Comparison of ENCODE assay signal across 4 fruit fly cellular contexts in the genomic region with DNA sequence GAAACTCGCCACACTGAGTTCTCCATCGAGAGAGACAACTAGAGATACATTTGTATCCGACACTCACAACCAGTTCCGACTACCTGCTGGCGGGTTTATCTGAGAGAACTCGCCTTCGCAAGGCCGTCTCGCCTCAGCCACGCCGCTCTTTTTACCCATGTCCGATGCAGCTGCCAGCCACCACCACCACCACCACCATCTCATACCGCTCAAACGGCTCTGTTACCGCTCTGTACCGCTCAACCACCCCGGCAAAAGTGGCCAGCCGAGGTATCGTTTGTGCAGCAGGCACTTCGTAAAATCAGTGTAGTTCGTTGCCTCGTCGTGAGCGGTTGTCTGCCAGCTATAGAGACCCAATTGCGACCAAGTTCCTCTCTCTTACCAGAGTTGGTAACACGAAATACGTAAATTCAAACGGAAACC.
TF ChIP-seq lines count a peak whose summit lies in the region.

A gene (plus strand): TSS at position 302 of the 423 bp plus-strand sequence.

TF ChIP-seq in whole organism, adult, 20 proteins besides CTCF, POLR2A, EP300 and RAD21 (continued from another document):
- no peak for TF ChIP-seq CG11617 (GFP tag; optimal IDR thresholded peaks at IDR 0.05; lab: Kevin White, UChicago)
- TF ChIP-seq Hr96 (GFP tag; optimal IDR thresholded peaks at IDR 0.05; lab: Kevin White, UChicago), result peak; percentile 32
- TF ChIP-seq Mnt (GFP tag; optimal IDR thresholded peaks at IDR 0.05; lab: Kevin White, UChicago), result no peak

TF ChIP-seq in whole organism, embryonic, 481 proteins besides CTCF, POLR2A, EP300 and RAD21 (continued from another document and continues in another):
- peak; percentile 51 for TF ChIP-seq CG11398 (GFP tag; optimal IDR thresholded peaks at IDR 0.05; lab: Kevin White, UChicago)
- no peak for TF ChIP-seq CG3065 (GFP tag; optimal IDR thresholded peaks at IDR 0.05; lab: Kevin White, UChicago)
- no peak for TF ChIP-seq ap (GFP tag; IDR thresholded peaks at IDR 0.05; lab: Robert Waterston, UW)
- peak in 1 of 2 experiments; percentile 64 for TF ChIP-seq Eip74EF (GFP tag; optimal IDR thresholded peaks at IDR 0.05; lab: Kevin White, UChicago)
- no peak for TF ChIP-seq trh (GFP tag; optimal IDR thresholded peaks at IDR 0.05; lab: Kevin White, UChicago)
- peak; percentile 46 for TF ChIP-seq HmgZ (tag; optimal IDR thresholded peaks at IDR 0.05; lab: Kevin White, UChicago)
- peak; percentile 14; the same call in 1 of the 3 replicates for TF ChIP-seq row (GFP tag; IDR thresholded peaks at IDR 0.05; lab: Robert Waterston, UW)
- no peak for TF ChIP-seq prd (optimal IDR thresholded peaks at IDR 0.05; lab: Kevin White, UChicago)
- 0 out of 3 replicates have a peak, but pooled peaks have one; percentile 20 for TF ChIP-seq prd (GFP tag; IDR thresholded peaks at IDR 0.05; lab: Robert Waterston, UW)
- peak in 1 of 2 experiments; percentile 22 for TF ChIP-seq crp (GFP tag; optimal IDR thresholded peaks at IDR 0.05; lab: Kevin White, UChicago)
- TF ChIP-seq fd64A (GFP tag; optimal IDR thresholded peaks at IDR 0.05; lab: Kevin White, UChicago), result peak; percentile 35
- 0 out of 2 replicates have a peak, but pooled peaks have one; percentile 60 for TF ChIP-seq bowl (GFP tag; IDR thresholded peaks at IDR 0.05; lab: Robert Waterston, UW)
- TF ChIP-seq CG17385 (GFP tag; optimal IDR thresholded peaks at IDR 0.05; lab: Kevin White, UChicago), result peak; percentile 51
- TF ChIP-seq Doc3 (GFP tag; IDR thresholded peaks at IDR 0.05; lab: Robert Waterston, UW; ENCODE audit: partially characterized antibody), result 0 out of 3 replicates have a peak, but pooled peaks have one; percentile 11
- TF ChIP-seq Abd-B (GFP tag; optimal IDR thresholded peaks at IDR 0.05; lab: Kevin White, UChicago), result no peak
- peak in 1 of 2 experiments; percentile 20 for TF ChIP-seq Hr78 (GFP tag; optimal IDR thresholded peaks at IDR 0.05; lab: Kevin White, UChicago)
- TF ChIP-seq CG5245 (GFP tag; optimal IDR thresholded peaks at IDR 0.05; lab: Kevin White, UChicago), result peak; percentile 48
- peak; percentile 47 for TF ChIP-seq wek (GFP tag; optimal IDR thresholded peaks at IDR 0.05; lab: Kevin White, UChicago)
- no peak for TF ChIP-seq CG30431 (GFP tag; optimal IDR thresholded peaks at IDR 0.05; lab: Kevin White, UChicago)
- peak; percentile 3 for TF ChIP-seq nom (GFP tag; optimal IDR thresholded peaks at IDR 0.05; lab: Kevin White, UChicago)
- TF ChIP-seq insv (GFP tag; optimal IDR thresholded peaks at IDR 0.05; lab: Kevin White, UChicago), result peak in 1 of 2 experiments; percentile 61
- TF ChIP-seq Med (GFP tag; lab: Kevin White, UChicago), result peak; percentile 95
- 0 out of 3 replicates have a peak, but pooled peaks have one; percentile 15 for TF ChIP-seq CG14050 (GFP tag; IDR thresholded peaks at IDR 0.05; lab: Robert Waterston, UW)
- TF ChIP-seq gcm (GFP tag; optimal IDR thresholded peaks at IDR 0.05; lab: Kevin White, UChicago), result peak; percentile 47
- peak; percentile 19 for TF ChIP-seq CG6813 (GFP tag; optimal IDR thresholded peaks at IDR 0.05; lab: Kevin White, UChicago)
- peak; percentile 74 for TF ChIP-seq ftz-f1 (GFP tag; optimal IDR thresholded peaks at IDR 0.05; lab: Kevin White, UChicago)
- TF ChIP-seq CG2199 (GFP tag; IDR thresholded peaks at IDR 0.05; lab: Robert Waterston, UW), result peak; percentile 85
- peak; percentile 44 for TF ChIP-seq CG7987 (GFP tag; optimal IDR thresholded peaks at IDR 0.05; lab: Kevin White, UChicago)
- TF ChIP-seq eyg (GFP tag; optimal IDR thresholded peaks at IDR 0.05; lab: Kevin White, UChicago), result no peak
- peak; percentile 36 for TF ChIP-seq CG11504 (tag; optimal IDR thresholded peaks at IDR 0.05; lab: Kevin White, UChicago)
- TF ChIP-seq B-H2 (GFP tag; optimal IDR thresholded peaks at IDR 0.05; lab: Kevin White, UChicago), result peak; percentile 41
- no peak for TF ChIP-seq fu2 (GFP tag; optimal IDR thresholded peaks at IDR 0.05; lab: Kevin White, UChicago)
- no peak for TF ChIP-seq Ptx1 (GFP tag; IDR thresholded peaks at IDR 0.05; lab: Robert Waterston, UW)
- TF ChIP-seq Rfx (GFP tag; IDR thresholded peaks at IDR 0.05; lab: Robert Waterston, UW), result peak; percentile 38; the same call in 1 of the 2 replicates
- TF ChIP-seq twi (tag; optimal IDR thresholded peaks at IDR 0.05; lab: Kevin White, UChicago), result peak; percentile 39
- TF ChIP-seq slp2 (GFP tag; optimal IDR thresholded peaks at IDR 0.05; lab: Kevin White, UChicago), result no peak
- TF ChIP-seq NK7.1 (GFP tag; optimal IDR thresholded peaks at IDR 0.05; lab: Kevin White, UChicago), result peak; percentile 35
- TF ChIP-seq CG2202 (tag; optimal IDR thresholded peaks at IDR 0.05; lab: Kevin White, UChicago), result peak; percentile 42
- TF ChIP-seq CG1602 (GFP tag; optimal IDR thresholded peaks at IDR 0.05; lab: Kevin White, UChicago), result no peak

TF ChIP-seq in whole organism, prepupa, 60 proteins besides CTCF, POLR2A, EP300 and RAD21 (continued from another document):
- TF ChIP-seq CG7368 (GFP tag; optimal IDR thresholded peaks at IDR 0.05; lab: Kevin White, UChicago) (no peak), CG8319 (GFP tag; optimal IDR thresholded peaks at IDR 0.05; lab: Kevin White, UChicago) (no peak), acj6 (GFP tag; optimal IDR thresholded peaks at IDR 0.05; lab: Kevin White, UChicago) (no peak), CG16779 (tag; optimal IDR thresholded peaks at IDR 0.05; lab: Kevin White, UChicago) (peak; percentile 20), CG9139 (GFP tag; optimal IDR thresholded peaks at IDR 0.05; lab: Kevin White, UChicago) (peak; percentile 1), CG6792 (GFP tag; optimal IDR thresholded peaks at IDR 0.05; lab: Kevin White, UChicago) (no peak), pdm3 (GFP tag; optimal IDR thresholded peaks at IDR 0.05; lab: Kevin White, UChicago) (no peak), Eip78C (GFP tag; lab: Kevin White, UChicago) (peak; percentile 73), Blimp-1 (GFP tag; optimal IDR thresholded peaks at IDR 0.05; lab: Kevin White, UChicago) (no peak), vri (GFP tag; optimal IDR thresholded peaks at IDR 0.05; lab: Kevin White, UChicago) (peak; percentile 54), CG34406 (GFP tag; optimal IDR thresholded peaks at IDR 0.05; lab: Kevin White, UChicago) (no peak), CG11902 (GFP tag; optimal IDR thresholded peaks at IDR 0.05; lab: Kevin White, UChicago) (no peak), fkh (GFP tag; optimal IDR thresholded peaks at IDR 0.05; lab: Kevin White, UChicago) (peak; percentile 24), CG1621 (tag; optimal IDR thresholded peaks at IDR 0.05; lab: Kevin White, UChicago) (peak; percentile 31), esn (GFP tag; optimal IDR thresholded peaks at IDR 0.05; lab: Kevin White, UChicago) (peak; percentile 8), cyc (GFP tag; optimal IDR thresholded peaks at IDR 0.05; lab: Kevin White, UChicago) (no peak), Eip93F (GFP tag; optimal IDR thresholded peaks at IDR 0.05; lab: Kevin White, UChicago) (no peak), CG3032 (tag; optimal IDR thresholded peaks at IDR 0.05; lab: Kevin White, UChicago) (no peak), svp (GFP tag; lab: Kevin White, UChicago) (no peak), fd59A (GFP tag; optimal IDR thresholded peaks at IDR 0.05; lab: Kevin White, UChicago) (no peak), CG10669 (GFP tag; optimal IDR thresholded peaks at IDR 0.05; lab: Kevin White, UChicago) (no peak), Lpt (GFP tag; optimal IDR thresholded peaks at IDR 0.05; lab: Kevin White, UChicago) (no peak), CG6808 (GFP tag; optimal IDR thresholded peaks at IDR 0.05; lab: Kevin White, UChicago) (peak; percentile 13), Hr4 (GFP tag; optimal IDR thresholded peaks at IDR 0.05; lab: Kevin White, UChicago) (no peak), lz (GFP tag; optimal IDR thresholded peaks at IDR 0.05; lab: Kevin White, UChicago) (no peak), Hr38 (GFP tag; optimal IDR thresholded peaks at IDR 0.05; lab: Kevin White, UChicago) (no peak), CG3919 (GFP tag; optimal IDR thresholded peaks at IDR 0.05; lab: Kevin White, UChicago) (peak; percentile 50), CG8632 (GFP tag; optimal IDR thresholded peaks at IDR 0.05; lab: Kevin White, UChicago) (no peak), Ets96B (tag; optimal IDR thresholded peaks at IDR 0.05; lab: Kevin White, UChicago) (no peak), CG32006 (GFP tag; optimal IDR thresholded peaks at IDR 0.05; lab: Kevin White, UChicago) (no peak), CG10631 (GFP tag; optimal IDR thresholded peaks at IDR 0.05; lab: Kevin White, UChicago) (no peak), CG11762 (GFP tag; optimal IDR thresholded peaks at IDR 0.05; lab: Kevin White, UChicago; ENCODE audit: insufficient read depth) (no peak), achi (GFP tag; optimal IDR thresholded peaks at IDR 0.05; lab: Kevin White, UChicago) (peak; percentile 4), CG6854 (GFP tag; optimal IDR thresholded peaks at IDR 0.05; lab: Kevin White, UChicago) (no peak), Eip75B (GFP tag; optimal IDR thresholded peaks at IDR 0.05; lab: Kevin White, UChicago) (no peak), net (GFP tag; optimal IDR thresholded peaks at IDR 0.05; lab: Kevin White, UChicago) (peak; percentile 42), eg (GFP tag; IDR thresholded peaks at IDR 0.05; lab: Robert Waterston, UW) (peak; percentile 71), Sox14 (GFP tag; optimal IDR thresholded peaks at IDR 0.05; lab: Kevin White, UChicago) (no peak), Hr39 (GFP tag; optimal IDR thresholded peaks at IDR 0.05; lab: Kevin White, UChicago) (peak; percentile 1), CG4318 (GFP tag; optimal IDR thresholded peaks at IDR 0.05; lab: Kevin White, UChicago) (no peak), OdsH (GFP tag; optimal IDR thresholded peaks at IDR 0.05; lab: Kevin White, UChicago) (no peak), spab (GFP tag; optimal IDR thresholded peaks at IDR 0.05; lab: Kevin White, UChicago) (no peak), Ets21C (GFP tag; optimal IDR thresholded peaks at IDR 0.05; lab: Kevin White, UChicago) (no peak)

TF ChIP-seq in whole organism, wandering third instar larva, 38 proteins besides CTCF, POLR2A, EP300 and RAD21 (continued from another document):
- TF ChIP-seq tai (GFP tag; optimal IDR thresholded peaks at IDR 0.05; lab: Kevin White, UChicago) (no peak), lola (GFP tag; optimal IDR thresholded peaks at IDR 0.05; lab: Kevin White, UChicago) (no peak), br (GFP tag; optimal IDR thresholded peaks at IDR 0.05; lab: Kevin White, UChicago) (peak; percentile 12), Sp1 (GFP tag; optimal IDR thresholded peaks at IDR 0.05; lab: Kevin White, UChicago) (peak; percentile 28), rgr (GFP tag; optimal IDR thresholded peaks at IDR 0.05; lab: Kevin White, UChicago) (peak; percentile 33), ey (GFP tag; optimal IDR thresholded peaks at IDR 0.05; lab: Kevin White, UChicago) (no peak), N (GFP tag; optimal IDR thresholded peaks at IDR 0.05; lab: Kevin White, UChicago) (no peak), CrebA (GFP tag; optimal IDR thresholded peaks at IDR 0.05; lab: Kevin White, UChicago; ENCODE audit: borderline replicate concordance) (no peak), woc (GFP tag; optimal IDR thresholded peaks at IDR 0.05; lab: Kevin White, UChicago) (no peak), Abd-B (GFP tag; optimal IDR thresholded peaks at IDR 0.05; lab: Kevin White, UChicago) (no peak), CG32264 (GFP tag; optimal IDR thresholded peaks at IDR 0.05; lab: Kevin White, UChicago) (no peak), Dfd (GFP tag; optimal IDR thresholded peaks at IDR 0.05; lab: Kevin White, UChicago) (no peak), brk (GFP tag; optimal IDR thresholded peaks at IDR 0.05; lab: Kevin White, UChicago) (no peak), Rel (GFP tag; optimal IDR thresholded peaks at IDR 0.05; lab: Kevin White, UChicago) (peak; percentile 39), Rel (tag; optimal IDR thresholded peaks at IDR 0.05; lab: Kevin White, UChicago) (no peak), pan (optimal IDR thresholded peaks at IDR 0.05; lab: Kevin White, UChicago) (no peak)
